Fruit fly (Drosophila melanogaster): Measurements from ENCODE around the gene Ptp99A.

The Ptp99A gene

dm6 chr3R:29512306-29513044, 135.0 kb downstream of the Ptp99A start:
- no peak for TF ChIP-seq CTCF (optimal IDR thresholded peaks at IDR 0.05)
- no peak for TF ChIP-seq CG8478 (optimal IDR thresholded peaks at IDR 0.05)

dm6 chr3R:29515417-29515816, 138.0 kb downstream of the Ptp99A start, which contains the start of gene ND-20L:
TSS of gene ND-20L (plus strand) at chr3R:29515717.
- TF ChIP-seq CG8478 (optimal IDR thresholded peaks at IDR 0.05) = no peak
- TF ChIP-seq CTCF (optimal IDR thresholded peaks at IDR 0.05) = no peak

dm6 chr3R:29516766-29517165, 139.3 kb downstream of the Ptp99A start:
- no peak for TF ChIP-seq CTCF (optimal IDR thresholded peaks at IDR 0.05)
- TF ChIP-seq CG8478 (optimal IDR thresholded peaks at IDR 0.05) = no peak

dm6 chr3R:29517923-29518322, 140.5 kb downstream of the Ptp99A start:
- TF ChIP-seq CTCF (optimal IDR thresholded peaks at IDR 0.05) = no peak
- no peak for TF ChIP-seq CG8478 (optimal IDR thresholded peaks at IDR 0.05)

- TF ChIP-seq CG8478 (optimal IDR thresholded peaks at IDR 0.05) = no peak
- no peak for TF ChIP-seq CTCF (optimal IDR thresholded peaks at IDR 0.05)
Measured at dm6 chr3R:29518498-29518897, 141.1 kb downstream of the Ptp99A start.

dm6 chr3R:29519332-29519731, 141.9 kb downstream of the Ptp99A start:
- TF ChIP-seq CG8478 (optimal IDR thresholded peaks at IDR 0.05) (no peak), CTCF (optimal IDR thresholded peaks at IDR 0.05) (no peak)

- TF ChIP-seq CTCF (optimal IDR thresholded peaks at IDR 0.05) = no peak
- TF ChIP-seq CG8478 (optimal IDR thresholded peaks at IDR 0.05) = no peak
Measured at dm6 chr3R:29520215-29520614, 142.8 kb downstream of the Ptp99A start.

dm6 chr3R:29522164-29522563, 144.7 kb downstream of the Ptp99A start:
- TF ChIP-seq CTCF (optimal IDR thresholded peaks at IDR 0.05) (no peak), CG8478 (optimal IDR thresholded peaks at IDR 0.05) (no peak)

dm6 chr3R:29523978-29524775, 146.7 kb downstream of the Ptp99A start:
- TF ChIP-seq CTCF (optimal IDR thresholded peaks at IDR 0.05) (no peak), CG8478 (optimal IDR thresholded peaks at IDR 0.05) (no peak)

- TF ChIP-seq CG8478 (optimal IDR thresholded peaks at IDR 0.05) (no peak), CTCF (optimal IDR thresholded peaks at IDR 0.05) (no peak)
Measured at dm6 chr3R:29526565-29526964, 149.1 kb downstream of the Ptp99A start.

All from S2 (cell line).